Fruit fly (Drosophila melanogaster): Measurements from ENCODE around the gene CG9008.
A peak's percentile ranks its signal among the peaks of the same experiment; 100 is the strongest.

The CG9008 gene

DNA sequence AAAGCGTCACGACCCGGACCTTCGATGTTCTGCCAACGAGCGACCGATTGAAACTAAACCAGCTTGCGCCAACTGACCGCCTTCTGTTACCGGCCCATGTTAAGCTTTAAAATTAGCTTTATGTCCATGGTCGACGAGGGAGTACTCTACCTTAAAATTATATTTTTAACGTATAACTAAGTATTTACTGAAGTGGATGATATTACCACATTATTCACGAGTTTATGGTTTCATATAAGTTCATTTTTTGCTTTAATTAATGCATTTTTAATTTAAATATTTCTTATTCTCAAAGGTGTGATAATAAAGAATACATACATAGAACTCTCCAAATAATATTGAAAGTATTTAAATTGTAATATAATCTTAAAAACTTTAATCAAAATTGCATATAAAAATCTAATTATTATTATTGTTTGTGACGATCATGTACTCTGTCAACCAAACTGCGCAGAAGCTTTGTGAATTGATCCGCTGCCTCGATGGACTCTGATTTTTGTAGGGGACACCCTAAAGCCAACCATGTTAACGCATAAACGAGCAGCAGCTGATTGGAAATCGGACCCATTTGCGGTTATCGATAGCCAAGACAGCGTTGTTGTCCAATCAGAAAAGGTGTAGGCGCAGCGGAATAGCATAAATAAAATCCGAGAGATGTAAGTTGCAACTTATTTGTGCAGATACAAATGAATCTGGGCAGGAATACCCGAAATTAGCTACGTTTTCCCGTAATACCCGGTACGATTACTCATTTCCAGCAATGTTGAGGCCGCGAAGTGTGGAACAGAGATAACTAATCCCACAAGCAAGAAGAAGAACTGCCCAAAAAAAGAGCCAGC is at the start of gene CG9008, which contains the start of gene p38b:
Gene CG9008, minus strand, starts transcription at position 57 of the 839 bp plus-strand sequence.
Gene p38b, plus strand, starts transcription at position 581 of the 839 bp plus-strand sequence.
- TF ChIP-seq lz (GFP tag; optimal IDR thresholded peaks at IDR 0.05) (peak; percentile 74), Blimp-1 (GFP tag; optimal IDR thresholded peaks at IDR 0.05) (peak; percentile 65), CG8119 (GFP tag; IDR thresholded peaks at IDR 0.05) (peak; percentile 65; the same call in 1 of the 3 replicates), acj6 (GFP tag; optimal IDR thresholded peaks at IDR 0.05) (peak; percentile 83), CG8319 (GFP tag; optimal IDR thresholded peaks at IDR 0.05) (peak; percentile 67), CG9139 (GFP tag; optimal IDR thresholded peaks at IDR 0.05) (peak; percentile 58), eg (GFP tag; IDR thresholded peaks at IDR 0.05) (peak; percentile 69; the same call in 2 of the 3 replicates), svp (GFP tag) (peak; percentile 86), CG6276 (GFP tag; optimal IDR thresholded peaks at IDR 0.05) (peak; percentile 84), pdm3 (GFP tag; optimal IDR thresholded peaks at IDR 0.05) (no peak), CG6163 (GFP tag; IDR thresholded peaks at IDR 0.05) (peak; percentile 44; the same call in 1 of the 3 replicates), vri (GFP tag; optimal IDR thresholded peaks at IDR 0.05) (peak; percentile 58), CG3919 (GFP tag; optimal IDR thresholded peaks at IDR 0.05) (peak; percentile 71), OdsH (GFP tag; optimal IDR thresholded peaks at IDR 0.05) (peak; percentile 80), fd85E (GFP tag; optimal IDR thresholded peaks at IDR 0.05) (peak; percentile 36), CG4318 (GFP tag; optimal IDR thresholded peaks at IDR 0.05) (peak; percentile 84), CG10631 (GFP tag; optimal IDR thresholded peaks at IDR 0.05) (peak; percentile 83), CG3032 (tag; optimal IDR thresholded peaks at IDR 0.05) (peak; percentile 86), CG11294 (GFP tag; IDR thresholded peaks at IDR 0.05) (peak; percentile 10; the same call in 1 of the 2 replicates), Hr4 (GFP tag; optimal IDR thresholded peaks at IDR 0.05) (peak; percentile 71), CG15336 (GFP tag; IDR thresholded peaks at IDR 0.05) (peak; percentile 61), cyc (GFP tag; optimal IDR thresholded peaks at IDR 0.05) (peak; percentile 76), Sox14 (GFP tag; optimal IDR thresholded peaks at IDR 0.05) (peak; percentile 68), salr (GFP tag; optimal IDR thresholded peaks at IDR 0.05) (peak; percentile 19 to 86), Eip78C (GFP tag) (peak; percentile 97), CG32006 (GFP tag; optimal IDR thresholded peaks at IDR 0.05) (peak; percentile 92), ss (GFP tag; optimal IDR thresholded peaks at IDR 0.05) (peak; percentile 83 to 90), topi (GFP tag; optimal IDR thresholded peaks at IDR 0.05) (peak; percentile 68), CG6854 (GFP tag; optimal IDR thresholded peaks at IDR 0.05) (peak; percentile 5), Ets21C (GFP tag; optimal IDR thresholded peaks at IDR 0.05) (peak; percentile 36), Sox102F (GFP tag; optimal IDR thresholded peaks at IDR 0.05) (no peak), Smox (GFP tag; optimal IDR thresholded peaks at IDR 0.05) (no peak), fd59A (GFP tag; optimal IDR thresholded peaks at IDR 0.05) (peak; percentile 74), Lpt (GFP tag; optimal IDR thresholded peaks at IDR 0.05) (peak; percentile 61), CG11902 (GFP tag; optimal IDR thresholded peaks at IDR 0.05) (peak; percentile 67), CG7368 (GFP tag; optimal IDR thresholded peaks at IDR 0.05) (peak; percentile 65), Gug (GFP tag; IDR thresholded peaks at IDR 0.05) (peak; percentile 57), Met (GFP tag; optimal IDR thresholded peaks at IDR 0.05) (peak; percentile 76), CG11762 (GFP tag; optimal IDR thresholded peaks at IDR 0.05; ENCODE audit: insufficient read depth) (peak; percentile 71), fkh (GFP tag; optimal IDR thresholded peaks at IDR 0.05) (peak; percentile 47), spab (GFP tag; optimal IDR thresholded peaks at IDR 0.05) (peak; percentile 86), CG16779 (tag; optimal IDR thresholded peaks at IDR 0.05) (peak; percentile 73), dsx (GFP tag; optimal IDR thresholded peaks at IDR 0.05; ENCODE audit: poor library complexity, severe bottlenecking) (peak; percentile 83), CG8632 (GFP tag; optimal IDR thresholded peaks at IDR 0.05) (peak; percentile 88), CG1621 (tag; optimal IDR thresholded peaks at IDR 0.05) (peak; percentile 39), Hr38 (GFP tag; optimal IDR thresholded peaks at IDR 0.05) (no peak), Eip93F (GFP tag; optimal IDR thresholded peaks at IDR 0.05) (peak; percentile 76), CG6792 (GFP tag; optimal IDR thresholded peaks at IDR 0.05) (peak; percentile 77), CG10669 (GFP tag; optimal IDR thresholded peaks at IDR 0.05) (peak; percentile 73), Sox15 (GFP tag; optimal IDR thresholded peaks at IDR 0.05) (peak; percentile 76)
